Worm (Caenorhabditis elegans): ENCODE data around the gene ogdh-1.
A peak's percentile ranks its signal among the peaks of the same experiment; 100 is the strongest.

The ogdh-1 gene

DNA sequence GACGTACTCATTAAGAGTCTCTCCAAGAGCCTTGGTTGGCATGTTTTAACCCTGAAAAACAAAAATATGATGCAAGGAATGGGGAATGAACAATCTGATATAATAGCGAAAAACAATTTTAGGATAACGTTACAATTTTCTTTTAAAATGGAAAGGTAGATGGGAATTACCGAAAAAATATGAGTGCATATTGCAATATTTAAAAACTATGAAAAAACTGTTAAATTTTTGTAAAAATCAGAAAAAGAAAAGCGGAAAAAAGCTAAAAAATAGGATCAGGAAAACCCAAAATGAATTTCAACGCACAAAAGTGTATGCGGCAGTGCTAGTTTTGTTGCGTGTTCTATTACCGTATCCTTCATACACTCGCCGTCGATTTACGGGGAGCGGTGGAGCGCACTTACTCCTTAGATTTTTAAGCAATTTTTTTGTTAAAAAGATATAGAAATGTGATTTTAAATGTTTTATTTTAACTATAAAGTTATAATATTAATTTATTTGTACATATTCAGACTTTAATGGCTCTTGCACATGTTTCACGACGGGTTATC lies 46.0 kb upstream of the ogdh-1 start, which contains the start of the genes rpl-20 and Y17G9B.5 (continued):
- TF ChIP-seq fos-1 (tag; optimal IDR thresholded peaks at IDR 0.05) (peak; percentile 94), aly-2 (tag; optimal IDR thresholded peaks at IDR 0.05) (peak; percentile 2), nhr-10 (tag; optimal IDR thresholded peaks at IDR 0.05) (peak; percentile 98), lim-7 (GFP tag; IDR thresholded peaks at IDR 0.05) (peak; percentile 81), tra-1 (GFP tag; IDR thresholded peaks at IDR 0.05) (peak; percentile 99), ces-1 (GFP tag; optimal IDR thresholded peaks at IDR 0.05) (peak; percentile 96), set-16 (GFP tag; IDR thresholded peaks at IDR 0.05) (peak; percentile 36), cey-2 (tag; optimal IDR thresholded peaks at IDR 0.05; ENCODE audit: borderline replicate concordance, insufficient read depth) (peak; percentile 93), unc-130 (GFP tag; optimal IDR thresholded peaks at IDR 0.05) (peak; percentile 98), Y5F2A.4 (GFP tag; optimal IDR thresholded peaks at IDR 0.05) (peak; percentile 97), ZK546.5 (tag; optimal IDR thresholded peaks at IDR 0.05) (peak; percentile 35 to 91), gei-8 (GFP tag; optimal IDR thresholded peaks at IDR 0.05) (peak; percentile 93), lin-13 (GFP tag; optimal IDR thresholded peaks at IDR 0.05) (peak; percentile 99), Y75B8A.6 (GFP tag; IDR thresholded peaks at IDR 0.05) (peak; percentile 99), dmd-6 (GFP tag; IDR thresholded peaks at IDR 0.05) (peak; percentile 100), Y105C5A.15 (GFP tag; IDR thresholded peaks at IDR 0.05) (no peak), nhr-28 (tag; optimal IDR thresholded peaks at IDR 0.05) (peak; percentile 98), spr-1 (tag; optimal IDR thresholded peaks at IDR 0.05) (peak; percentile 99), mxl-3 (GFP tag; optimal IDR thresholded peaks at IDR 0.05) (peak; percentile 95), snpc-4 (tag; optimal IDR thresholded peaks at IDR 0.05) (peak; percentile 65)

ce11 chrIV:4749155-4749554 lies 45.3 kb upstream of the ogdh-1 start:
- TF ChIP-seq ceh-44 (GFP tag; IDR thresholded peaks at IDR 0.05) (0 out of 2 replicates have a peak, but pooled peaks have one; percentile 46), lin-38 (GFP tag; IDR thresholded peaks at IDR 0.05) (no peak), F26F4.8 (GFP tag; conservative IDR thresholded peaks at IDR 0.05) (no peak), F44E2.7 (GFP tag; IDR thresholded peaks at IDR 0.05) (0 out of 2 replicates have a peak, but pooled peaks have one; percentile 20), set-16 (GFP tag; IDR thresholded peaks at IDR 0.05) (peak; percentile 69), aha-1 (tag) (peak; percentile 29), lim-7 (GFP tag; IDR thresholded peaks at IDR 0.05) (peak; percentile 48; the same call in 1 of the 2 replicates)

DNA sequence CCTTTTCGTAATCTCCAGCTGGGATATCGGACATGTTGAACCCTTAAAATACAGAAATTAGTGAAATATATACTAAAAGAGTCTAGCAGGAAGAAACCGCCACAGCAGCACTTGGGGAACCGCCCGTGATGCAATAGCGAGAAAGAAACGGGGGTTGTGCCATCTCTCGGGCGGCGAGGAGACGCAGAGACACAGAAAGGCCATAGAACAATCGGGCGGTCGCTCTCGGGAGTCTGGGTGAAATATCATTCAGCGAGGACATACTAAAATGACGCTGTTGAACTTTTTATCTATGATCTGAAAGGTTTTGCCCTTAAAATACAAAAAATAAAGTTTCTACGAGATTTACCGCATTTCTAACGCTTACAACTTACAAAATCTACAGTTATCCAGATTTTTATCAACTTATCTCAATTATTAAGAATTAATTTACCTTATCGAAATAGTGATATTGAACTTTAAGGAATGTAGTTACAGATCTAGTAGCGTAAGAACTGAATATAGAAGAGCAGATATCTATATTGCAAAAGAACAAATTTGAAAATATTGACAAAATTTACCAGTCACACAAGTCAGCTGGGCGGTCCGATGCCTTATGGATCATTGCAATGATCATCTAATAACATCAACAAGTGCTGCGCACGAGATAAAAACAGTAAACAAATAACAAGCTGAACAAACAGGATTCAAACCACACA lies 44.7 kb upstream of the ogdh-1 start, which contains the start of gene cyc-2.1:
cyc-2.1 (minus strand) TSS at position 605 of the 698 bp plus-strand sequence.
- TF ChIP-seq dmd-8 (GFP tag; IDR thresholded peaks at IDR 0.05) (0 out of 2 replicates have a peak, but pooled peaks have one; percentile 54), daf-19 (GFP tag; conservative IDR thresholded peaks at IDR 0.05) (peak; percentile 84; the same call in 1 of the 2 replicates), T26A8.4 (GFP tag; IDR thresholded peaks at IDR 0.05) (peak; percentile 73), aly-2 (tag; optimal IDR thresholded peaks at IDR 0.05) (no peak), dmd-9 (GFP tag; IDR thresholded peaks at IDR 0.05) (no peak), ZK337.2 (GFP tag; IDR thresholded peaks at IDR 0.05) (no peak), pha-4 (GFP tag; IDR thresholded peaks at IDR 0.05) (peak; percentile 65; the same call in 1 of the 2 replicates), pha-4 (tag; optimal IDR thresholded peaks at IDR 0.05) (no peak), nhr-102 (tag; optimal IDR thresholded peaks at IDR 0.05) (peak; percentile 47), nhr-11 (tag; optimal IDR thresholded peaks at IDR 0.05) (peak; percentile 52), daf-8 (GFP tag; IDR thresholded peaks at IDR 0.05) (no peak), ceh-62 (tag; optimal IDR thresholded peaks at IDR 0.05) (no peak), lir-3 (tag; optimal IDR thresholded peaks at IDR 0.05) (no peak), daf-12 (tag; optimal IDR thresholded peaks at IDR 0.05) (no peak), hlh-11 (tag; optimal IDR thresholded peaks at IDR 0.05) (peak; percentile 85), F37D6.2 (tag; optimal IDR thresholded peaks at IDR 0.05) (peak; percentile 1), zfp-3 (GFP tag; conservative IDR thresholded peaks at IDR 0.05) (no peak), tra-1 (GFP tag; IDR thresholded peaks at IDR 0.05) (peak; percentile 10; the same call in 1 of the 2 replicates), F26F4.8 (GFP tag; conservative IDR thresholded peaks at IDR 0.05) (no peak), ZK546.5 (tag; optimal IDR thresholded peaks at IDR 0.05) (no peak), ceh-32 (tag; optimal IDR thresholded peaks at IDR 0.05; ENCODE audit: poor library complexity) (no peak), nhr-25 (tag; optimal IDR thresholded peaks at IDR 0.05; ENCODE audit: borderline replicate concordance, insufficient read depth) (no peak), hif-1 (tag; optimal IDR thresholded peaks at IDR 0.05) (no peak), unc-130 (GFP tag; optimal IDR thresholded peaks at IDR 0.05) (peak; percentile 43), nhr-111 (GFP tag; optimal IDR thresholded peaks at IDR 0.05) (no peak), lin-38 (GFP tag; IDR thresholded peaks at IDR 0.05) (peak; percentile 79)

All from whole organism, L4 larva.